Worm (Caenorhabditis elegans) whole organism, L4/young adult: ENCODE data around the gene C17C3.6.

Experiments
- W03F9.2 ChIP-seq: fragments of 150-350 bp; optimal IDR thresholded peaks from 2 replicates; lab custom pipeline; 2014; ENCODE audit warnings: missing biosample characterization, missing genetic modification characterization
- dao-5 ChIP-seq: sonication (generic microtip); optimal IDR thresholded peaks from 2 replicates; lab custom pipeline; 2016; ENCODE audit warnings: missing genotype, missing genetic modification characterization, moderate library complexity, missing compliant biosample characterization
- him-1 ChIP-seq: sonication (generic microtip); optimal IDR thresholded peaks from 2 replicates; lab custom pipeline; 2016; ENCODE audit warnings: missing genotype, missing genetic modification reagents, missing genetic modification characterization, missing compliant biosample characterization

C17C3.6 gene

DNA sequence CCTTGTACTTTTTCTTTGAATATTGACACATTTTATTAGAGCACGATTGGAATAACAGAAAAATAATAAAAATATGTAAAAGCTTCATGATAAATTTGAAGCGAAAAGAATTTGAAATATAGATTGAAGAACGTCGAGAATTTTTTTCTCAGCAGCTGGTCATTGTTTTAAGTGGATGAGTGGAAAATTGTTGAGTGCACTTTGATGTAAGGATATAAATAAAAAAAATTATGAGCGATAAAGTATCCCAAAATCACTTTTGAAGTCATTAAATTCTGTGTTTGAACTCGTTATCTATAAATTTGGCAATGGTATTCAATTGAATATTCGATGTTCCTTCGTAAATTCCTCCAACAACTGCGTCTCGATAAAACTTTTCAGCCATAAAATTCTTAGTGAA is 5.1 kb upstream of the C17C3.6 start, which contains the start of gene ins-13:
ins-13 (minus strand) TSS at position 101 of the 400 bp plus-strand sequence.
- TF ChIP-seq W03F9.2 (tag; lab: Kevin White, UChicago) (no peak), him-1 (tag; lab: Kevin White, UChicago) (no peak), dao-5 (tag; lab: Kevin White, UChicago) (no peak)

DNA sequence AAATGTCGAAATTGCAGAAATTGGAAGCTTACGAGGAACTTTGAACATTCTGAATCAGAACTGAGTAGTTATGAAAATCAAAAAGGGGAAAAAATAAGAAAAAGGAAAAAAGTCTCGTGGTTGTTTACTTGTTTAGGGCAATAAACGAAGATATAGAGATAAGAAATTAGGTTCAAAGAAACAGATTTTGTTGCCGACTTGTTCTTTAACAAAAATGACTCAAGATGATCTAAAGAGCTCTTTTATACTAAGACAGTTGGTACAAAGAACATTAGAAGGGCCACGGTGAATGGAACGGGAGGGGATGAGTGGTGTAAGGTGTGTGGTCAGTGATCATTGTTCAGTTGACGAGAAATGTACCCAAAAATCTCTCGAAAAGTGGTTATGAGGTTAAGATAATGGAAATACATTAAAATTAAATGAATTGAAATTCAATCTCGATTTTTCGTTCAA is 2.4 kb upstream of the C17C3.6 start, which contains the start of gene acdh-2:
acdh-2 (minus strand) TSS at position 51 of the 453 bp plus-strand sequence.
- TF ChIP-seq W03F9.2 (tag; lab: Kevin White, UChicago): no peak
- TF ChIP-seq dao-5 (tag; lab: Kevin White, UChicago): no peak
- TF ChIP-seq him-1 (tag; lab: Kevin White, UChicago): no peak

DNA sequence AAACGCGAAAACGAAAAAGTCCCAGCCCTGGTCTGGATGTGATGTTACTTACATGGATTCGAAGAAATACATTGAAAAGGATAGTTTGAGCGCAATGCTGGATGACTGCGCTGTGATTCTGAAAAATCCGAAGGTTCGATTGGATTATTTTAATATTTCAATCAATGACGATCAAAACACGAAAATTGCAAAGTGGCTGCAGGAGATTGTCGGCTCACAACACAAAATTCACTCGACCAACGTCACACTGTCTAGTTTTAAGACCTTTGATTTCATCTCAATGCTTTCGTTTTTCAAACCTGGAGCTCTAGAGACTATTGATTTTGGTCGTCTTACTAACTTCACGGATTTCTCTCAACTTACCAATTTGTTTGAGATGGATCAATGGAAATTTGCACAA is 1.7 kb downstream of the C17C3.6 start, which contains the start of gene C17C3.5:
C17C3.5 (plus strand) TSS at position 301 of the 400 bp plus-strand sequence.
- TF ChIP-seq him-1 (tag; lab: Kevin White, UChicago) (no peak), W03F9.2 (tag; lab: Kevin White, UChicago) (no peak), dao-5 (tag; lab: Kevin White, UChicago) (no peak)

DNA sequence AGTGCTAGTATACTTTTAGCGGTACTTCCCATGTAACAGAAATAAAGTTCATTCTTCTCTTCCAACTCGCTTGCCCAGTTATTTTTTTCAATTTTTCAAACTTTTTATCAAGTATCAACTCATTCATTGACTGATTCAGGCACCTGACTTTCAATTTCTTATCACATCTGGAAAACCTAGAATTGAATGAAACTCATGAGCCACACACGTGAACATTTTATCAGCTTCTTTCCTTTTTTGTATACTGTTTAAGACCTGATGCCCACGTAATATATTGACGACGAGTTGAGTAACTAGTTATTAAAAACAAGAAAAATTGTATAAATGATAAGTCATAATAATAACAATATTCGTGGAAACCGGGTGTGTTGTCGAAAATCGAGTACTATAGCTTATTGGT is 3.7 kb downstream of the C17C3.6 start:
- no peak for TF ChIP-seq W03F9.2 (tag; lab: Kevin White, UChicago)
- TF ChIP-seq dao-5 (tag; lab: Kevin White, UChicago): no peak
- TF ChIP-seq him-1 (tag; lab: Kevin White, UChicago): no peak

DNA sequence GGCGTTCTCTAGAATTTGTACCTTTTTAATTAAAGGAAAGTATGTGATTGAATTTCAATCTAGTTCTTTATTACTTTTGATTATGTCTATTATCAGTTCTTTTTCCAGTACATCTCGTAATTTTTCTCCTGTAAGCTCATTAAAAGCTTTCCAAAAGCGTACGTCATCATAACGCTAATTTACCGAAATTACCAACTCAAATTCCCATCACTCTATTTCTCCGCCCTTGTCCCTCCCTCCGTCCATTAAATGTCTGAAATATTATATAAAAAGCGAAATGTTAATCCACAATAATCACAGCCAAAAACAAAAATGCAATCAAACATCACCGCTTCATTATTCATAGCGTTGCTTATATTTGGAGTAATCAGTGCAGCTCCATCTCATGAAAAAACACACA is 4.5 kb downstream of the C17C3.6 start, which contains the start of gene ins-12:
ins-12 (plus strand) TSS at position 301 of the 400 bp plus-strand sequence.
- TF ChIP-seq dao-5 (tag; lab: Kevin White, UChicago) (no peak), W03F9.2 (tag; lab: Kevin White, UChicago) (no peak), him-1 (tag; lab: Kevin White, UChicago) (no peak)

DNA sequence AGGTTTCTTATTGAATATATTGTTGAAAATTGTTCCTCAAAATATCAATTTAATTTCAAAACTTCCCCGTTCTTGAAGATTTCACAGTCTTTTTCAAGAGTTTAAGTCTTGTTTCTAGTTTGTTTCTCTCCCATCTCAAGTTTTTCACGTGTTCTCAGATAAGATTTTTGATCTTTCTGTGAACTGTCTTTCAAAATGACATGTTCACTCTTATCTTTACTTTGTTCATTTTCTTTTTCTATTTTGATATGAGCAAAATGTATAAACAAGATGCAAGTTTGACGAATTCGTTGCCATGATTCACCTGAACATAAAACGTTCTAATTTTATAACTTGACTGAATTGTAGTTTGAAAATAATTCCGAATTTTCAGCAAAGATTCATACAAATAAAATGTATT is 4.9 kb downstream of the C17C3.6 start:
- TF ChIP-seq W03F9.2 (tag; lab: Kevin White, UChicago) (no peak), him-1 (tag; lab: Kevin White, UChicago) (no peak), dao-5 (tag; lab: Kevin White, UChicago) (no peak)

DNA sequence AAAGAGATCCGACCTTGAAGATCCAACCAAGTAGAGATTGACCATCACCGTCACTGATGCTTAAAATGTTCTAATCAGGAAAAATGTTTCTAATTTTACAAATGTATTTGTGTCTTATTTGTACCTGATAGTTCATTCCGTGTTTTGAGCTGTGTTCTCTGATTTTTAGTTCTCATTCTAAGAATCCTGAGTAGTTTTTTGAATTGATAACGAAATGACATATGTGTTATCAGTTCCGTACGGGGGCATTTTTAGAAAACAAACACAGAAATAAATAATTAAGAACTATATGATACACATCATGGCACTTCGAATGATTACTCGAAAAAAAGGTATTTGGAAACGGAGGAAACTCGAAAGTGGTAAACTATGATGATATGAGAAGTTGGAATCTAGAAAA is 5.7 kb downstream of the C17C3.6 start:
- TF ChIP-seq dao-5 (tag; lab: Kevin White, UChicago) (no peak), W03F9.2 (tag; lab: Kevin White, UChicago) (no peak), him-1 (tag; lab: Kevin White, UChicago) (no peak)

DNA sequence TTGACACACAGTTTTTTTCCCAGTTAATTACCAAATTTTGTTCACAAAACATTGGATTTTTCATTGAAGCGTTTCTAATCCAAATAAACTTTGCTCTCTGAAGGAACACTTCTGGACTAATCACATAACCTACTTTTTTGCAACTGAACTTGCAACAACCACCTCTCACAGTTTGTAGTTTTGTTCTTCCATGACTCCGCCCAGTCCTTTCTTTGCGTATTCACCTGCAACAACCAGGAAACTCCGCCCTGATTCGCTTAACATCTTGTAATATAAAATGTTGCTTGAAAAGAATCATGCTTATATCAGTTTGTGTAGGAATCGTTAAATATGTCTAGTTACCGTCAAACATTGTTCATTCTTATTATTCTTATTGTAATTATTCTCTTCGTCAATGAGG is 6.6 kb downstream of the C17C3.6 start, which contains the start of gene ins-11:
ins-11 (plus strand) TSS at position 301 of the 400 bp plus-strand sequence.
- TF ChIP-seq him-1 (tag; lab: Kevin White, UChicago): no peak
- no peak for TF ChIP-seq dao-5 (tag; lab: Kevin White, UChicago)
- TF ChIP-seq W03F9.2 (tag; lab: Kevin White, UChicago): no peak

DNA sequence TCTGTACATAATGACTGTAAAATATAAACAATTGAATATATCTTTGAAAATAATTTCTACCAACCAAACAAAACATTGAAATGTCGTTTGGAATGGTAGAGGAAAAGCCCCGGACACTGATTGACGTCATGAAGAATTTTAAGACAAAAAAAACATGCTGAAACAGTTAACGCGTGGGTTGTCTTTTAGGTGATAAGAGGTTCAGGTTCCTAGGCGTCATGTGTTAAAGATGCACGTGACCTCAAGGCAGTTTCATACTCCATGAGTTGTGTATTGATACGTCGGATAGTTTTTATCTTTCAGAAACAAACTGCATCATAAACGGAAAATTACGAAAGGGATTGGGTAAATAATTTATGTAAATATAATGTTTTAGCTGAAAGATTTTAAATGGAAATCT is 7.3 kb downstream of the C17C3.6 start:
- TF ChIP-seq him-1 (tag; lab: Kevin White, UChicago) (no peak), W03F9.2 (tag; lab: Kevin White, UChicago) (no peak), dao-5 (tag; lab: Kevin White, UChicago) (no peak)

DNA sequence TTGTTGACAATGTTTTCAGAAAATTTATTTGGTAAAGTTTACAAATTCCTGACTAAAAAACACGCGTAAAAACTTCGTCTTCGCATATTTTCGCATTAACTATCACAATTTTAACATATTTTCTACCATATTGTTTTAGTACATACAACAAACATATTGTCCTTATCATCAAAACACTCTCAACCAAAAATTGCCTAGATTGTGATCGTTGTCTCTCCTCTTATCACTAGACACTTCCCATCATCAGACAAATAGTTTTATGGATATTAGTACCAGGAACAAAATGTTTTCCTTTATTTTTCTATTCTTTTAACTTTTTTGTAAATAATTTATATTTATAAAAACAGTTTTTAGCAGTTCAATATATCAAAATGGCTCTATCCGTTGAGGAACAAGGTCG is 11.5 kb downstream of the C17C3.6 start, which contains the start of gene C17C3.3:
C17C3.3 (plus strand) TSS at position 346 of the 400 bp plus-strand sequence.
- TF ChIP-seq W03F9.2 (tag; lab: Kevin White, UChicago) (no peak), him-1 (tag; lab: Kevin White, UChicago) (no peak), dao-5 (tag; lab: Kevin White, UChicago) (no peak)

DNA sequence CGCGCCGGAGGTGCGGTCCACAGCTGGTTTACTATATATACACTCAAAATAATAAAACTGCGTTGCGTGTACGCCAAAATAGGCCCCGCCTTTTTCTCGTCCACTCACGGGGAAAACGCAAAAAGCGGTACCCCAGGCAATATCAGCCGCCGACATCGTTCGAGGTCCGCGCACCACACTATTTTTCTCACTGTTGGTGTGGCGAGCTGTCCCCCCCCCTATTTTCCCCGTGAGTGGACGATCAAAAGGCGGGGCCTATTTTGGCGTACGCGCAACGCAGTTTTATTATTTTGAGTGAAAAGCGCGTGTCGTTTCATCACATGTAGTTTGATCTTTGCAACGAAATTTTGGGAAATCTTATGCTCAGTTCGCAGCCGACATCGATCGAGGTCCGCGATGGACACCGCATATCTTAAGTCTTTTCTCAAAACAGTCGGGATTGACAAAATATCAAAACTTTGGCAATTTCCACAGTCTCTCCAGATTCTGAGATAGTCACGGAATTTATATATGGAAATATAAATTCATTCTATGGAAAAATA is 15.3 kb downstream of the C17C3.6 start:
- no peak for TF ChIP-seq W03F9.2 (tag; lab: Kevin White, UChicago)
- TF ChIP-seq dao-5 (tag; lab: Kevin White, UChicago): no peak
- TF ChIP-seq him-1 (tag; lab: Kevin White, UChicago): no peak

DNA sequence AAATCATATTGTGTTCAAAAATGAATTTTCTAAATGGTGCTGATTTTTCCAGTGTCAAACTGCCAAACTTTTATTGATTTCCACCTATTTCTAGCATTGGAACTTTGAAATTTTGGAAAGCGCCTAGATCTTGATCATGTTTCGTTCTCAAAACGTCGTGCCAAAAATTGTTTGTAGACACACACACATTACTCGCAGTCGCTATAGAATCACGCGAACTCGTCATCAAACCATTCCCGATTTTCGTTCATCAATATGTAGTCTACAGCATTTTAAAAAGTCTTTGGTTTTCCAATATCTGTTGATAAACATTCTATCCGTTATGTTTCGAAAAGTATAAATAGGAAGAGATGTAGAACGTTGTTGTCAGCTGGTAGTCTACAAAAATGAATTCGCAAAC is 20.4 kb downstream of the C17C3.6 start, which contains the start of the genes C17C3.1 and C17C3.15:
C17C3.1 (plus strand) TSS at position 301 of the 400 bp plus-strand sequence.
C17C3.15 (plus strand) TSS at position 383 of the 400 bp plus-strand sequence.
- TF ChIP-seq W03F9.2 (tag; lab: Kevin White, UChicago): no peak
- no peak for TF ChIP-seq him-1 (tag; lab: Kevin White, UChicago)
- TF ChIP-seq dao-5 (tag; lab: Kevin White, UChicago): no peak

DNA sequence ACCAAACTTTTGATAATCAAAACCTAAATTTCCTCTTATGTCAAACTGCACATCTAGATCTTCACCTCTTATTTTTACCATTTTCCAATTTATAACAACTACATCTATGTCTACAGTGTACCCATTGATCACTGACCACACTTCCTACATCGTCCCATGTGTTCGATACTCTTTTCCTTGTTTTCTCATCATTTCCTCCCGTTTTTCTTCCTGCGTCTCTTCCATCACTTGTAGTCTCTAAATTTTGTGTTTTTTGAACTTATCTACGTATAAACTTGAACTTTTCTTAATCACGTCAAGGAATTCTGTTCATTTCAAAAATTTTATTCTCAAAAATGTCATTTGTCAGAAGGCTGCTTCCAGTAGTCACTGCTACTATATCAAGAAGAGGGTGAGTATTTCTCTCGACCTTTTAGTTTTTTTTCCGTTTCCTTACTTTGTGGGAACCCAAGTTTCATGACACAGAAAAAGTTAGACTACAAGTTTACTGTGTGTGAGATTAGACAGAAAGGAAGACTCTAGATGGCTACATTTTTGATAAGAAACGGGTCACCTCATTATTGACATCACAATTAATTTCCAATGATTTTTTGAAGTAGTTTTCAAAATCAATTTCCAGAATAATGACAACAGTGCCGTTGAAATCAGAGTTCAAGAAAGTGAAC is 22.4 kb downstream of the C17C3.6 start:
- no peak for TF ChIP-seq W03F9.2 (tag; lab: Kevin White, UChicago)
- no peak for TF ChIP-seq dao-5 (tag; lab: Kevin White, UChicago)
- TF ChIP-seq him-1 (tag; lab: Kevin White, UChicago): no peak
